Fruit fly (Drosophila melanogaster): Measurements from ENCODE around the gene CG31198.

Gene CG31198

DNA sequence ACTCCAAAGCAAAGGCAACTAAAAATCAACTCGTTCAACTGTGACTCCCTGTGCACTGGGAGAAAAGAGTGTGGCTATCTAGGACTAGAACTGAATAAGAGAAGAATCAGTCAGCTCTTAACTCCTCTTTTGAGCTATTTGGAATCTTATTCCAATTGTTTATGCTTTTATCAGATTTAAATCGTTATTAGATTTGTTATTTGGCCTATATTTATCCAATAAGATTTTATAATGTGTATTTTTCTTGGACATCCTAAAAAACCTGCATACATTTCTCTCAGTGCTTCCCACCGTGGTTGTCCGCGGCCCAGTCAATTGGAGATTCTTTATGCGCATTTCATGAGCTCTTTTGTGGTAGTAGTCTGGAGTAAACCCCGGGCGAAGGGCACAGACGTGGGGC, 27.3 kb downstream of the CG31198 start (continued):
- TF ChIP-seq lola (GFP tag; optimal IDR thresholded peaks at IDR 0.05) (peak in 1 of 3 experiments; percentile 71), Med (GFP tag) (peak; percentile 91), CG1529 (GFP tag; optimal IDR thresholded peaks at IDR 0.05) (peak; percentile 39), tio (GFP tag; optimal IDR thresholded peaks at IDR 0.05) (peak; percentile 63), slbo (GFP tag; IDR thresholded peaks at IDR 0.05) (peak; percentile 67), MTF-1 (GFP tag; optimal IDR thresholded peaks at IDR 0.05; ENCODE audit: borderline replicate concordance) (peak; percentile 4), CG6654 (GFP tag; optimal IDR thresholded peaks at IDR 0.05) (peak; percentile 37), pb (GFP tag; optimal IDR thresholded peaks at IDR 0.05) (peak; percentile 38), Bgb (GFP tag; IDR thresholded peaks at IDR 0.05; ENCODE audit: partially characterized antibody) (no peak), Hmr (GFP tag; optimal IDR thresholded peaks at IDR 0.05) (peak; percentile 51), row (GFP tag; IDR thresholded peaks at IDR 0.05) (peak; percentile 83), tll (GFP tag; optimal IDR thresholded peaks at IDR 0.05) (no peak), CG12391 (tag; optimal IDR thresholded peaks at IDR 0.05) (peak; percentile 73), CG31388 (GFP tag; optimal IDR thresholded peaks at IDR 0.05) (no peak), CG32532 (GFP tag; IDR thresholded peaks at IDR 0.05) (peak; percentile 47; the same call in 1 of the 2 replicates), D19A (tag; optimal IDR thresholded peaks at IDR 0.05) (peak; percentile 58), ara (GFP tag; IDR thresholded peaks at IDR 0.05) (0 out of 2 replicates have a peak, but pooled peaks have one; percentile 22), Rfx (GFP tag; IDR thresholded peaks at IDR 0.05) (peak; percentile 75), unpg (GFP tag; optimal IDR thresholded peaks at IDR 0.05) (peak; percentile 62), CG9437 (GFP tag; optimal IDR thresholded peaks at IDR 0.05) (peak; percentile 20), Fer1 (GFP tag; optimal IDR thresholded peaks at IDR 0.05) (peak; percentile 73), ERR (GFP tag; optimal IDR thresholded peaks at IDR 0.05) (peak; percentile 1), Six4 (GFP tag; optimal IDR thresholded peaks at IDR 0.05) (peak; percentile 45), CG3407 (GFP tag; optimal IDR thresholded peaks at IDR 0.05) (peak; percentile 41), CG12219 (GFP tag; optimal IDR thresholded peaks at IDR 0.05) (peak; percentile 62), crp (GFP tag; optimal IDR thresholded peaks at IDR 0.05) (no peak), lbe (GFP tag; optimal IDR thresholded peaks at IDR 0.05) (peak; percentile 77), CG4360 (GFP tag; IDR thresholded peaks at IDR 0.05) (0 out of 2 replicates have a peak, but pooled peaks have one; percentile 10), Dp (GFP tag; optimal IDR thresholded peaks at IDR 0.05) (no peak), gce (GFP tag; IDR thresholded peaks at IDR 0.05) (no peak), NC2β (GFP tag; optimal IDR thresholded peaks at IDR 0.05) (peak; percentile 31), cas (GFP tag; IDR thresholded peaks at IDR 0.05) (no peak), CG2875 (GFP tag; optimal IDR thresholded peaks at IDR 0.05) (peak; percentile 25), E2f2 (GFP tag; IDR thresholded peaks at IDR 0.05) (peak; percentile 43; the same call in 1 of the 2 replicates), CG32772 (GFP tag; IDR thresholded peaks at IDR 0.05) (peak; percentile 69), gfzf (GFP tag; optimal IDR thresholded peaks at IDR 0.05) (no peak), CG10979 (tag; optimal IDR thresholded peaks at IDR 0.05) (peak; percentile 73), Ravus (GFP tag; IDR thresholded peaks at IDR 0.05) (peak; percentile 31), ewg (GFP tag; optimal IDR thresholded peaks at IDR 0.05) (peak; percentile 33), CG10366 (GFP tag; IDR thresholded peaks at IDR 0.05) (peak; percentile 57), Dek (tag; optimal IDR thresholded peaks at IDR 0.05) (peak; percentile 13), vvl (GFP tag; IDR thresholded peaks at IDR 0.05) (peak; percentile 65), jigr1 (GFP tag; IDR thresholded peaks at IDR 0.05) (peak; percentile 59; the same call in 1 of the 3 replicates), Drgx (GFP tag; IDR thresholded peaks at IDR 0.05) (peak; percentile 78), CG12104 (GFP tag; optimal IDR thresholded peaks at IDR 0.05) (peak; percentile 31), CG13296 (GFP tag; optimal IDR thresholded peaks at IDR 0.05) (peak; percentile 74), klu (GFP tag; IDR thresholded peaks at IDR 0.05) (peak; percentile 53; the same call in 1 of the 2 replicates), pnt (GFP tag; optimal IDR thresholded peaks at IDR 0.05) (peak; percentile 49), CG17802 (tag; optimal IDR thresholded peaks at IDR 0.05) (peak; percentile 14), Sox100B (GFP tag; optimal IDR thresholded peaks at IDR 0.05) (no peak)

Data from whole organism, embryonic.